Worm (Caenorhabditis elegans): ENCODE results near the gene T28A8.8.

DNA sequence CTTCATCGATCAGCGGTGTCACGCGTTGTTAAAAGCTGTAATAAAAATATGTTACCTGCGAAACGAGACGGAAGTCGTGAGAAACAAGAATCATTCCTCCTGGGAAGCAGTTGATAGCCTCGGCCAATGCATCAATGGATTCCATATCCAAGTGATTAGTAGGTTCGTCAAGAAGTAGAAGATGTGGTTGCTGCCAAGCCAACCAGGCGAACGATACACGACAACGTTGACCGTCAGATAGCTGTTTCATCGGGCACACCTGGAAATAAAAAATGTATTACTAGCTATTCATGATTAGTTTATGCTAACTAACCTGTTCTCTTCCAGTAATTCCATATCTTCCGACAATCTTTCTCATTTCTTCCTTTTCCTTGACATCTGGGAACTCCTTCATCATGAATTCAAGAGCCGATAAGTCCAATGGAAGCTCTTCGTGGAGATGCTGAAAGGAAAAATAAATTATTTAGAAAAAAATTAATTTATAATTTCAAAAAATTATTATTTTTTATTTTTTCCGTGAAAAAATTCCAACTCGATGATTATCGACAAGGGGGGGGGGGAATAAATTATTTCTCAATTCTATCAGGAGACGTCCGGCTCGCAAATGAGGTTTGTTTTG lies 43.5 kb upstream of the T28A8.8 start, which contains the start of gene tag-164:
- TF ChIP-seq snpc-4 (tag; optimal IDR thresholded peaks at IDR 0.05) (no peak), ama-1 (optimal IDR thresholded peaks at IDR 0.05) (no peak), Y105C5A.15 (GFP tag; IDR thresholded peaks at IDR 0.05) (no peak), nhr-77 (tag; optimal IDR thresholded peaks at IDR 0.05) (no peak), sdz-12 (GFP tag; optimal IDR thresholded peaks at IDR 0.05) (no peak), unc-130 (GFP tag; optimal IDR thresholded peaks at IDR 0.05) (no peak), unc-39 (tag; optimal IDR thresholded peaks at IDR 0.05) (no peak), nhr-10 (tag; optimal IDR thresholded peaks at IDR 0.05) (no peak), tag-97 (GFP tag; IDR thresholded peaks at IDR 0.05) (no peak)
